Fruit fly (Drosophila melanogaster) whole organism, embryonic: ENCODE results near the gene MED14.

Source experiments
- Awh ChIP-seq: fragments of 200-800 bp; sonication (Bioruptor generic); IDR thresholded peaks from 2 replicates; pipeline ENCODE4, ENCODE4 v1.3.6; 2022; ENCODE audit warnings: missing biosample characterization, missing genetic modification characterization
- CG12155 ChIP-seq: fragments of 200-800 bp; sonication (Bioruptor generic); optimal IDR thresholded peaks from 3 replicates; lab custom pipeline; 2016; ENCODE audit warnings: missing biosample characterization, missing genetic modification characterization
- CG15269 ChIP-seq: fragments of 200-800 bp; sonication (Bioruptor generic); optimal IDR thresholded peaks from 2 replicates; lab custom pipeline; 2018; ENCODE audit warnings: missing biosample characterization, mild to moderate bottlenecking, missing genetic modification characterization, moderate library complexity
- CG1647 ChIP-seq: fragments of 200-800 bp; sonication (Bioruptor generic); optimal IDR thresholded peaks from 3 replicates; lab custom pipeline; 2016; ENCODE audit warnings: missing biosample characterization, missing genetic modification characterization
- CG16779 ChIP-seq: fragments of 200-800 bp; sonication (Bioruptor generic); IDR thresholded peaks from 2 replicates; pipeline ENCODE4 v1.3.6; 2022; ENCODE audit warnings: missing biosample characterization, missing genetic modification characterization
- CG16813 ChIP-seq: fragments of 200-800 bp; sonication (Bioruptor generic); IDR thresholded peaks from 3 replicates; pipeline ENCODE4 v1.3.6; 2022; ENCODE audit warnings: missing biosample characterization, missing genetic modification characterization; ENCODE audit not compliant: partially characterized antibody
- CG17361 ChIP-seq: fragments of 200-800 bp; sonication (Bioruptor generic); IDR thresholded peaks from 3 replicates; pipeline ENCODE4 v1.3.6; 2022; ENCODE audit warnings: missing biosample characterization, missing genetic modification characterization
- CG17385 ChIP-seq: fragments of 200-800 bp; sonication (Bioruptor generic); optimal IDR thresholded peaks from 3 replicates; lab custom pipeline; 2018; ENCODE audit warnings: missing biosample characterization, mild to moderate bottlenecking, missing genetic modification characterization
- CG2120 ChIP-seq: fragments of 200-800 bp; sonication (Bioruptor generic); optimal IDR thresholded peaks from 3 replicates; lab custom pipeline; 2016; ENCODE audit warnings: missing biosample characterization, missing genetic modification characterization
- CG2678 ChIP-seq: fragments of 200-800 bp; sonication (Bioruptor generic); optimal IDR thresholded peaks from 3 replicates; lab custom pipeline; 2019; ENCODE audit warnings: missing biosample characterization, mild to moderate bottlenecking, missing genetic modification characterization, moderate library complexity
- CG33213 ChIP-seq: fragments of 200-800 bp; sonication (Bioruptor generic); optimal IDR thresholded peaks from 3 replicates; lab custom pipeline; 2016; ENCODE audit warnings: missing biosample characterization, missing genetic modification characterization
- CG3726 ChIP-seq: fragments of 200-800 bp; sonication (Bioruptor generic); IDR thresholded peaks from 3 replicates; pipeline ENCODE4, ENCODE4 v1.3.6; 2022; ENCODE audit warnings: missing biosample characterization, missing genetic modification characterization
- CG3838 ChIP-seq: fragments of 200-800 bp; sonication (Bioruptor generic); optimal IDR thresholded peaks from 3 replicates; lab custom pipeline; 2016; ENCODE audit warnings: missing biosample characterization, missing genetic modification characterization
- CG3847 ChIP-seq: fragments of 200-800 bp; sonication (Bioruptor generic); IDR thresholded peaks from 2 replicates; pipeline ENCODE4 v1.3.6; 2022; ENCODE audit warnings: missing biosample characterization, missing genetic modification characterization
- CG6175 ChIP-seq: fragments of 200-800 bp; sonication (Bioruptor generic); IDR thresholded peaks from 3 replicates; pipeline ENCODE4 v1.3.6; 2022; ENCODE audit warnings: missing biosample characterization, missing genetic modification characterization
- CG6272 ChIP-seq: fragments of 200-800 bp; sonication (Bioruptor generic); IDR thresholded peaks from 2 replicates; pipeline ENCODE4 v1.3.6; 2022; ENCODE audit warnings: missing biosample characterization, missing genetic modification characterization
- CG6854 ChIP-seq: fragments of 200-800 bp; sonication (Bioruptor generic); optimal IDR thresholded peaks from 3 replicates; lab custom pipeline; 2017; ENCODE audit warnings: missing biosample characterization, mild to moderate bottlenecking, missing genetic modification characterization
- CG7271 ChIP-seq: fragments of 200-800 bp; sonication (Bioruptor generic); optimal IDR thresholded peaks from 2 replicates; lab custom pipeline; 2018; ENCODE audit warnings: missing biosample characterization, mild to moderate bottlenecking, missing genetic modification characterization, moderate library complexity
- CG7786 ChIP-seq: fragments of 200-800 bp; sonication (Bioruptor generic); optimal IDR thresholded peaks from 2 replicates; lab custom pipeline; 2016; ENCODE audit warnings: missing biosample characterization, missing genetic modification characterization
- CG7963 ChIP-seq: fragments of 200-800 bp; sonication (Bioruptor generic); IDR thresholded peaks from 3 replicates; pipeline ENCODE4 v1.3.6; 2022; ENCODE audit warnings: missing biosample characterization, missing genetic modification characterization; ENCODE audit not compliant: partially characterized antibody
- CG9727 ChIP-seq: fragments of 200-800 bp; sonication (Bioruptor generic); optimal IDR thresholded peaks from 3 replicates; lab custom pipeline; 2017; ENCODE audit warnings: missing biosample characterization, mild to moderate bottlenecking, missing genetic modification characterization
- CHES-1-like ChIP-seq: fragments of 200-800 bp; sonication (Bioruptor generic); optimal IDR thresholded peaks from 2 replicates; lab custom pipeline; 2016; ENCODE audit warnings: missing biosample characterization, missing genetic modification characterization
- Doc2 ChIP-seq: fragments of 200-800 bp; sonication (Bioruptor generic); IDR thresholded peaks from 2 replicates; pipeline ENCODE4 v1.3.6; 2022; ENCODE audit warnings: missing biosample characterization, missing genetic modification characterization
- Dp ChIP-seq: fragments of 200-800 bp; sonication (Bioruptor generic); optimal IDR thresholded peaks from 2 replicates; lab custom pipeline; 2018; ENCODE audit warnings: missing biosample characterization, mild to moderate bottlenecking, missing genetic modification characterization, moderate library complexity
- Dref ChIP-seq: fragments of 200-800 bp; sonication (Bioruptor generic); IDR thresholded peaks from 2 replicates; pipeline ENCODE4 v1.3.6; 2022; ENCODE audit warnings: missing biosample characterization, missing genetic modification characterization
- Drgx ChIP-seq: fragments of 200-800 bp; sonication (Bioruptor generic); IDR thresholded peaks from 2 replicates; pipeline ENCODE4 v1.3.6; 2022; ENCODE audit warnings: missing biosample characterization, missing genetic modification characterization
- E2f1 ChIP-seq: fragments of 200-800 bp; sonication (Bioruptor generic); IDR thresholded peaks from 2 replicates; pipeline ENCODE4 v1.3.6; 2022; ENCODE audit warnings: missing biosample characterization, missing genetic modification characterization
- Gug ChIP-seq: fragments of 200-800 bp; sonication (Bioruptor generic); IDR thresholded peaks from 4 replicates; pipeline ENCODE4 v1.3.6; 2022; ENCODE audit warnings: missing biosample characterization, missing genetic modification characterization
- Hmx ChIP-seq: fragments of 200-800 bp; sonication (Bioruptor generic); optimal IDR thresholded peaks from 2 replicates; lab custom pipeline; 2016; ENCODE audit warnings: missing biosample characterization, missing genetic modification characterization
- Hr3 ChIP-seq: fragments of 200-800 bp; sonication (Bioruptor generic); optimal IDR thresholded peaks from 3 replicates; lab custom pipeline; 2016; ENCODE audit warnings: missing biosample characterization, missing genetic modification characterization
- Hr78 ChIP-seq, 2 experiments: fragments of 200-800 bp in 1 of 2; fragments of >200 bp in 1 of 2; sonication (Bioruptor generic) in 1 of 2; optimal IDR thresholded peaks; 2 replicates each; lab custom pipeline; 2017 to 2019; ENCODE audit warnings: missing biosample characterization in 2 of 2, missing genetic modification characterization in 2 of 2, mild to moderate bottlenecking in 1 of 2, moderate library complexity in 1 of 2
- Lpt ChIP-seq: fragments of >200 bp; optimal IDR thresholded peaks from 2 replicates; lab custom pipeline; 2018; ENCODE audit warnings: missing biosample characterization, missing genetic modification characterization
- Oli ChIP-seq: fragments of 200-800 bp; sonication (Bioruptor generic); optimal IDR thresholded peaks from 2 replicates; lab custom pipeline; 2018; ENCODE audit warnings: missing biosample characterization, mild to moderate bottlenecking, missing genetic modification characterization, moderate library complexity
- Ravus ChIP-seq: fragments of 200-800 bp; sonication (Bioruptor generic); IDR thresholded peaks from 2 replicates; pipeline ENCODE4 v1.3.6; 2022; ENCODE audit warnings: missing biosample characterization, missing genetic modification characterization
- cad ChIP-seq: fragments of >200 bp; optimal IDR thresholded peaks from 2 replicates; lab custom pipeline; 2017; ENCODE audit warnings: missing biosample characterization, missing genetic modification characterization
- cg ChIP-seq: fragments of 200-800 bp; sonication (Bioruptor generic); optimal IDR thresholded peaks from 3 replicates; lab custom pipeline; 2019; ENCODE audit warnings: missing biosample characterization, mild to moderate bottlenecking, missing genetic modification characterization, moderate library complexity
- cwo ChIP-seq: fragments of 200-800 bp; sonication (Bioruptor generic); optimal IDR thresholded peaks from 3 replicates; lab custom pipeline; 2017; ENCODE audit warnings: missing biosample characterization, missing genetic modification characterization, mild to moderate bottlenecking, moderate library complexity, missing genetic modification reagents
- dpn ChIP-seq, 2 experiments: fragments of 200-800 bp; sonication (Bioruptor generic); optimal IDR thresholded peaks; 3 replicates each; lab custom pipeline; 2016; ENCODE audit warnings: missing biosample characterization in 2 of 2, missing genetic modification characterization in 2 of 2
- fd102C ChIP-seq: fragments of 200-800 bp; sonication (Bioruptor generic); optimal IDR thresholded peaks from 2 replicates; lab custom pipeline; 2018; ENCODE audit warnings: missing biosample characterization, mild to moderate bottlenecking, missing genetic modification characterization, moderate library complexity
- gro ChIP-seq: fragments of 200-800 bp; sonication (Bioruptor generic); optimal IDR thresholded peaks from 2 replicates; lab custom pipeline; 2016; ENCODE audit warnings: missing biosample characterization, missing genetic modification characterization
- gsb ChIP-seq: fragments of 200-800 bp; sonication (Bioruptor generic); IDR thresholded peaks from 2 replicates; pipeline ENCODE4 v1.3.6; 2022; ENCODE audit warnings: missing biosample characterization, missing genetic modification characterization
- ken ChIP-seq: fragments of 200-800 bp; sonication (Bioruptor generic); IDR thresholded peaks from 3 replicates; pipeline ENCODE4 v1.3.6; 2022; ENCODE audit warnings: missing biosample characterization, missing genetic modification characterization
- kni ChIP-seq: fragments of 200-800 bp; sonication (Bioruptor generic); optimal IDR thresholded peaks from 3 replicates; lab custom pipeline; 2017; ENCODE audit warnings: mild to moderate bottlenecking, missing biosample characterization, missing genetic modification reagents, missing genetic modification characterization
- lmd ChIP-seq: fragments of 200-800 bp; sonication (Bioruptor generic); IDR thresholded peaks from 2 replicates; pipeline ENCODE4 v1.3.6; 2022; ENCODE audit warnings: missing biosample characterization, missing genetic modification characterization
- oc ChIP-seq: fragments of 200-800 bp; sonication (Bioruptor generic); optimal IDR thresholded peaks from 2 replicates; lab custom pipeline; 2018; ENCODE audit warnings: missing biosample characterization, mild to moderate bottlenecking, missing genetic modification characterization, moderate library complexity
- sd ChIP-seq: fragments of 200-800 bp; sonication (Bioruptor generic); optimal IDR thresholded peaks from 3 replicates; lab custom pipeline; 2018; ENCODE audit warnings: missing biosample characterization, mild to moderate bottlenecking, missing genetic modification characterization, moderate library complexity
- shn ChIP-seq: fragments of 200-800 bp; sonication (Bioruptor generic); optimal IDR thresholded peaks from 3 replicates; lab custom pipeline; 2016; ENCODE audit warnings: missing biosample characterization, missing genetic modification characterization
- slbo ChIP-seq: fragments of 200-800 bp; sonication (Bioruptor generic); IDR thresholded peaks from 2 replicates; pipeline ENCODE4 v1.3.6; 2022; ENCODE audit warnings: missing biosample characterization, missing genetic modification characterization
- sr ChIP-seq: fragments of 200-800 bp; sonication (Bioruptor generic); IDR thresholded peaks from 3 replicates; pipeline ENCODE4 v1.3.6; 2022; ENCODE audit warnings: missing biosample characterization, missing genetic modification characterization
- stwl ChIP-seq: fragments of 200-800 bp; sonication (Bioruptor generic); optimal IDR thresholded peaks from 3 replicates; lab custom pipeline; 2018; ENCODE audit warnings: missing biosample characterization, mild to moderate bottlenecking, missing genetic modification characterization, moderate library complexity
- trh ChIP-seq: fragments of 200-800 bp; sonication (Bioruptor generic); optimal IDR thresholded peaks from 2 replicates; lab custom pipeline; 2016; ENCODE audit warnings: missing biosample characterization, missing genetic modification characterization
- wdn ChIP-seq: fragments of 200-800 bp; sonication (Bioruptor generic); IDR thresholded peaks from 2 replicates; pipeline ENCODE4 v1.3.6; 2022; ENCODE audit warnings: missing biosample characterization, missing genetic modification characterization

The MED14 gene

dm6 chr3L:554577-554976 lies 38.5 kb upstream of the MED14 start (continued):
- TF ChIP-seq cg (GFP tag; lab: Kevin White, UChicago): no peak
- TF ChIP-seq CG2678 (tag; lab: Kevin White, UChicago): peak; percentile 65
- TF ChIP-seq CHES-1-like (GFP tag; lab: Kevin White, UChicago): peak; percentile 13
- no peak for TF ChIP-seq kni (GFP tag; lab: Kevin White, UChicago)
- no peak for TF ChIP-seq CG7271 (tag; lab: Kevin White, UChicago)
- peak; percentile 35 for TF ChIP-seq CG7786 (GFP tag; lab: Kevin White, UChicago)
- peak; percentile 3 for TF ChIP-seq gro (GFP tag; lab: Kevin White, UChicago)
- no peak for TF ChIP-seq gsb
- peak; percentile 74 for TF ChIP-seq Drgx (GFP tag; lab: Robert Waterston, UW)
- TF ChIP-seq CG2120 (GFP tag; lab: Kevin White, UChicago): peak; percentile 65
- peak; percentile 65 for TF ChIP-seq CG17361 (GFP tag; lab: Robert Waterston, UW)
- no peak for TF ChIP-seq CG7963 (GFP tag; lab: Robert Waterston, UW)
- no peak for TF ChIP-seq trh (GFP tag; lab: Kevin White, UChicago)
- TF ChIP-seq shn (GFP tag; lab: Kevin White, UChicago): no peak
- peak; percentile 8 for TF ChIP-seq Hr3 (GFP tag; lab: Kevin White, UChicago)
- TF ChIP-seq sr (GFP tag; lab: Robert Waterston, UW): no peak
- no peak for TF ChIP-seq cad (GFP tag; lab: Kevin White, UChicago)
- no peak; the same call in 1 of the 2 replicates for TF ChIP-seq Ravus (GFP tag; lab: Robert Waterston, UW)
- TF ChIP-seq Gug (GFP tag; lab: Robert Waterston, UW): peak; percentile 48; the same call in 2 of the 4 replicates
- peak; percentile 63 for TF ChIP-seq cwo (GFP tag; lab: Kevin White, UChicago)
- peak; percentile 33 for TF ChIP-seq CG17385 (GFP tag; lab: Kevin White, UChicago)
- TF ChIP-seq fd102C (GFP tag; lab: Kevin White, UChicago): no peak
- 0 out of 2 replicates have a peak, but pooled peaks have one; percentile 35 for TF ChIP-seq wdn (GFP tag; lab: Robert Waterston, UW)
- no peak for TF ChIP-seq Lpt (GFP tag; lab: Kevin White, UChicago)
- TF ChIP-seq CG16779: no peak
- TF ChIP-seq Dp (GFP tag; lab: Kevin White, UChicago): no peak
- no peak for TF ChIP-seq CG16813 (GFP tag; lab: Robert Waterston, UW)
- no peak for TF ChIP-seq CG3838 (GFP tag; lab: Kevin White, UChicago)
- peak; percentile 37; the same call in 1 of the 2 replicates for TF ChIP-seq CG3847
- TF ChIP-seq CG3726 (GFP tag; lab: Robert Waterston, UW): no peak
- peak; percentile 37; the same call in 1 of the 2 replicates for TF ChIP-seq E2f1 (GFP tag; lab: Robert Waterston, UW)
- peak; percentile 66 for TF ChIP-seq slbo (GFP tag; lab: Robert Waterston, UW)
- TF ChIP-seq CG33213: no peak
- TF ChIP-seq ken: peak; percentile 46; the same call in 1 of the 3 replicates
- TF ChIP-seq Dref (GFP tag; lab: Robert Waterston, UW): no peak
- TF ChIP-seq CG9727 (GFP tag; lab: Kevin White, UChicago): peak; percentile 56
- TF ChIP-seq CG1647 (GFP tag; lab: Kevin White, UChicago): no peak
- no peak for TF ChIP-seq stwl (tag; lab: Kevin White, UChicago)
- TF ChIP-seq Awh (GFP tag; lab: Robert Waterston, UW): no peak
- peak; percentile 21 for TF ChIP-seq CG6854
- no peak for TF ChIP-seq oc (tag; lab: Kevin White, UChicago)
- TF ChIP-seq Hmx (GFP tag; lab: Kevin White, UChicago): peak; percentile 13
- TF ChIP-seq Hr78 (GFP tag; optimal IDR thresholded peaks at IDR 0.05; lab: Kevin White, UChicago): no peak
- peak; percentile 50 for TF ChIP-seq Oli
- TF ChIP-seq CG6175 (GFP tag; lab: Robert Waterston, UW): 0 out of 3 replicates have a peak, but pooled peaks have one; percentile 34
- TF ChIP-seq CG15269 (tag; lab: Kevin White, UChicago): peak; percentile 52
- peak; percentile 62 for TF ChIP-seq lmd (GFP tag; lab: Robert Waterston, UW)
- peak; percentile 21 for TF ChIP-seq CG12155 (GFP tag; lab: Kevin White, UChicago)
- TF ChIP-seq dpn (GFP tag; optimal IDR thresholded peaks at IDR 0.05; lab: Kevin White, UChicago): peak; percentile 17 to 49
- TF ChIP-seq sd (tag; lab: Kevin White, UChicago): peak; percentile 26
- no peak for TF ChIP-seq Doc2 (GFP tag; lab: Robert Waterston, UW)
- no peak for TF ChIP-seq CG6272 (GFP tag; lab: Robert Waterston, UW)
